Worm (Caenorhabditis elegans) whole organism, L3 larva: ENCODE measurements around the gene yju-2.

ENCODE experiments used
- aly-2 ChIP-seq: fragments of 150-350 bp; optimal IDR thresholded peaks from 2 replicates; lab custom pipeline; 2014; ENCODE audit warnings: missing biosample characterization, missing genetic modification characterization
- ceh-28 ChIP-seq: fragments of 150-350 bp; optimal IDR thresholded peaks from 2 replicates; lab custom pipeline; 2014; ENCODE audit warnings: missing biosample characterization, missing genetic modification reagents, missing genetic modification characterization
- daf-12 ChIP-seq: fragments of 150-350 bp; optimal IDR thresholded peaks from 2 replicates; lab custom pipeline; 2014; ENCODE audit warnings: missing biosample characterization, missing genetic modification reagents, missing genetic modification characterization
- lin-15B ChIP-seq: fragments of 150-350 bp; optimal IDR thresholded peaks from 2 replicates; lab custom pipeline; 2014; ENCODE audit warnings: missing biosample characterization, missing genetic modification characterization
- lin-39 ChIP-seq: fragments of 150-350 bp; optimal IDR thresholded peaks from 2 replicates; lab custom pipeline; 2018; ENCODE audit warnings: missing biosample characterization, missing genetic modification reagents, missing genetic modification characterization
- skn-1 ChIP-seq: fragments of 150-350 bp; optimal IDR thresholded peaks from 2 replicates; lab custom pipeline; 2014; ENCODE audit warnings: missing biosample characterization, missing genetic modification characterization
- snpc-4 ChIP-seq: fragments of 150-350 bp; optimal IDR thresholded peaks from 2 replicates; lab custom pipeline; 2014; ENCODE audit warnings: missing biosample characterization, missing genetic modification characterization
- unc-62 ChIP-seq: fragments of 150-350 bp; sonication (generic microtip); optimal IDR thresholded peaks from 4 replicates; lab custom pipeline; 2014; ENCODE audit warnings: missing biosample characterization, missing genetic modification reagents, missing genetic modification characterization

- no peak for TF ChIP-seq aly-2 (tag; lab: Kevin White, UChicago)
- TF ChIP-seq skn-1 (tag; lab: Kevin White, UChicago) = no peak
- TF ChIP-seq lin-15B (tag; lab: Kevin White, UChicago) = no peak
- no peak for TF ChIP-seq snpc-4 (tag; lab: Kevin White, UChicago)
- TF ChIP-seq unc-62 (GFP tag; lab: Kevin White, UChicago) = no peak
- TF ChIP-seq lin-39 (tag; lab: Kevin White, UChicago) = no peak
- no peak for TF ChIP-seq daf-12
- no peak for TF ChIP-seq ceh-28
Measured at ce11 chrIII:7154526-7154925, 29.6 kb upstream of the yju-2 start.
